Worm (Caenorhabditis elegans) whole organism, L3 larva: ENCODE measurements around the gene osta-1.

Source experiments
- R02D3.7 ChIP-seq: fragments of 150-350 bp; optimal IDR thresholded peaks from 2 replicates; lab custom pipeline; 2014; ENCODE audit warnings: missing biosample characterization, missing genetic modification characterization
- egl-27 ChIP-seq: sonication (generic microtip); optimal IDR thresholded peaks from 4 replicates; lab custom pipeline; 2017; ENCODE audit warnings: missing biosample characterization, missing genetic modification reagents, missing genetic modification characterization
- lin-15B ChIP-seq: fragments of 150-350 bp; optimal IDR thresholded peaks from 2 replicates; lab custom pipeline; 2014; ENCODE audit warnings: missing biosample characterization, missing genetic modification characterization
- nfya-1 ChIP-seq: sonication (generic microtip); optimal IDR thresholded peaks from 2 replicates; lab custom pipeline; 2017; ENCODE audit warnings: missing genetic modification characterization, mild to moderate bottlenecking, missing compliant biosample characterization, antibody characterized with exemption, moderate library complexity; ENCODE audit not compliant: insufficient read depth
- nhr-12 ChIP-seq: fragments of 150-350 bp; optimal IDR thresholded peaks from 2 replicates; lab custom pipeline; 2014; ENCODE audit warnings: missing biosample characterization, missing genetic modification characterization
- tbx-2 ChIP-seq: sonication (generic microtip); optimal IDR thresholded peaks from 2 replicates; lab custom pipeline; 2016; ENCODE audit warnings: mild to moderate bottlenecking, missing genetic modification characterization, missing compliant biosample characterization

DNA sequence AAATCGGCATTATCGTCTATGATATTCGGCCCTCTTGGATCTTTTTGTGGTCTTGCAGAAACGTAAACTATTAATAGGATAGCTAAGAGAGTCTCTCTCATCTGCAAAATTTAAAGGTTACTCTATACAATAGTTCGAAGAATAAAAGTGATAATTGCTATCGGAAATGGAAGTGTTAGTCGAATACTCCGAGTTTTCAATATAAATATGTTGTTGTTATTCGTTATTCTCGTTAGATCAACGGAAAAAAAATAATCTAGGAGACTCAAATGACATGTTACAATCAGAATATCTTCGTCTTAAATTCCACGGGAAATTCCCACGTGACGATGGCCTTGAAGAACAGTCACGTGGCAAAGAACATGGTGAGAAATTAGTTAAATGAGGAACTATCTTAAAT, 48.7 kb downstream of the osta-1 start, which contains the start of gene tre-5:
- TF ChIP-seq lin-15B (tag; lab: Kevin White, UChicago) = no peak
- TF ChIP-seq egl-27 (tag; lab: Kevin White, UChicago) = no peak
- TF ChIP-seq tbx-2 (tag; lab: Kevin White, UChicago) = no peak
- TF ChIP-seq nfya-1 (tag; lab: Kevin White, UChicago) = no peak
- TF ChIP-seq nhr-12 (tag; lab: Kevin White, UChicago) = no peak
- no peak for TF ChIP-seq R02D3.7 (tag; lab: Kevin White, UChicago)
